Worm (Caenorhabditis elegans) whole organism, dauer: ENCODE results near the gene srd-45.

Experiments used
- unc-62 ChIP-seq: sonication (generic microtip); optimal IDR thresholded peaks from 2 replicates; lab custom pipeline; 2017; ENCODE audit warnings: missing biosample characterization, missing genetic modification reagents, missing genetic modification characterization

srd-45 gene

DNA sequence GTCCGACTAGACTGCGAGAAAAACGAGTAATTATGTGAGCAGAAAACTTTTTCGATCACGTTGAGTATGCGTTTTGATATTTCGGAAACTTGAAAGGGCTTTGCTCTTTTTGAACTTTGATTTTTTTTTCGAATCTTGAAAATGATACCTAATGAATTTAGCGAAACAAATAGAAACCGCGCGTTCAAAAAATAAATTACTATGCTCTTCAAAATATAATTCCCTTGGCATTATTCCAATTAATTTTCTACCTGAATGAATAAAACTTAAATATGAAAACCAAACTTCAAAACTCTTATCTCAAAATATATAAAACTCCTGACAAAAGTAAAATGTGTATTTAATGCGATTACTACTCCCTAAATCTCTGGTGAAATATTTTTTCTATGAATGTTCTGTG lies 13.5 kb upstream of the srd-45 start, which contains the start of gene xtr-2:
xtr-2 (plus strand) TSS at position 301 of the 400 bp plus-strand sequence.
- no peak for TF ChIP-seq unc-62 (GFP tag; lab: Kevin White, UChicago)

DNA sequence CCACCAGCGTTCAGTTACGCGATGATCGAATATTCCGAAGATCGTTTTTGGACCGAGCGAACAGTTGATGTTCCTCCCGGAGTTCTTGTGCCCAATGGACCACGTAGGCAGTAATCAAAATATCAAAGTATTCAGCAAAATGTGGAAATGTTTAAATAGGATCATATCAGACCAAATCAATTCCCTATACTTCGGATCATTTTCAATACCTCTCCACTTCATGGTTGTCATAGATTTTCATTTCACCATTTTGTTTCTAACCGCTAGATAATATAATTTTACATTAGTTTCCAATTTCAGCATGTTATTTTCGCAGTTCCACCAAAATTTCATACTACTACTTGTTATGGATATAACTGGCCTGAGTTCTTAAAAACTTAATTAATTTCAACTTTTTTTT lies 11.2 kb upstream of the srd-45 start:
- no peak for TF ChIP-seq unc-62 (GFP tag; lab: Kevin White, UChicago)

DNA sequence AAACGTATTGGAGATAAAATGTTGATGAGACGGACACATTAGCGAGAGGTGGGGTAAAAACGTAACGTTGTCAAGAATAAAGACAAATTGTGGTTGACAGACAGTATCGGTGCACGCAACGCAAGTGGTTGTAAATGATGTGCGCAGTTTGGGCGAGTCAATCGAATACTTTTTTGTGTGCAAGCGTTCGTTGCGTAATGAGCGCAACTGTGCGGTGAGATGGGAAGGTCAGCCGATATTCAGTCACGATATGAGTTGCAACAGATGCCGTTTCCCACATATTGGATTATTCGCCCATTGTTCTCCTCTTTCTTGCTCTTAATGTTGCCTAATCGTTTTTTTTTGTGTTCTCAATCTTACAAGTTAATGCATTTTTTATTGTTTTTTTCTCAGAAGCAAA lies 8.0 kb upstream of the srd-45 start, which contains the start of gene ceh-40:
ceh-40 (minus strand) TSS at position 41 of the 400 bp plus-strand sequence.
- no peak for TF ChIP-seq unc-62 (GFP tag; lab: Kevin White, UChicago)

DNA sequence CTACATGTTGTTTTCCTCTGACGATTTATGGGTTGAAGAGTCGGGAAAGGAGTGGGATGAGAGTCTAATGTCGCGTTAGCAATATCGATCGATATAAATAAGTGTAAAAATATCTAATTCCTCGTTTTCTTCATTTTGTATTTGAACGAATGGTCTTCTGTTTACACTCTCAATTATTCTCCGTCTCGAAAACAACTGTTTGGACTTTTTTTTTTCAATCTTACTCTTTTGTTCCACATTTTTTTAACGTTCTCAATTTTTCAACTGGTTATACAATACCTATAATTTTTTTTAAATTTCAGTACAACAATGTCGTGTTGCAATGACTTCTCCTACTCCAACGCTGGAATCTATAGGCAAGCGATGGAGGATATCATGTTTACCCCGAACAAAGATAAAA lies 7.4 kb upstream of the srd-45 start, which contains the start of gene F17A2.13:
F17A2.13 (plus strand) TSS at position 301 of the 400 bp plus-strand sequence.
- TF ChIP-seq unc-62 (GFP tag; lab: Kevin White, UChicago) = no peak

DNA sequence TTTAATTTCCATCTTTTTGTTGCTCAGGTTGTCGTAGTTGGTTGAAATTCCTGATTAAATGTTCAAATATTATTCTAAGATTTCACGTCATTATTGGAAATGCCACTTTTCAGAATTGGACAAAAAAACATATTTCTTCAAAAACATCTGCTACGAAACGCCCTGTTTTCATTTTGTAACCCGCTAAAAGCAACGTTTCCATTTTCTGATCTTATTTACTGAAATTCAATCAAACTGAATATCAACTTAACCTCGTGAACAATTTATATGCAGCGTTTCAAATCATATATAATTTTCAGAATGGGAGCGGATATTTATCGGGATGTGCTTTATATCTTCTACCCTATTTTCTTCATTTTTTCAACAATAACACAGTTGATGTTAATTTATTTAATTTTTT lies 5.3 kb upstream of the srd-45 start, which contains the start of gene srd-40:
srd-40 (plus strand) TSS at position 301 of the 400 bp plus-strand sequence.
- TF ChIP-seq unc-62 (GFP tag; lab: Kevin White, UChicago) = no peak

ce11 chrX:12326424-12326823 lies 2.4 kb upstream of the srd-45 start, which contains the start of gene srd-41:
Gene srd-41 (plus strand): TSS chrX:12326724.
- no peak for TF ChIP-seq unc-62 (GFP tag; lab: Kevin White, UChicago)

- TF ChIP-seq unc-62 (GFP tag; lab: Kevin White, UChicago) = no peak
Observed at ce11 chrX:12331795-12332194, 3.0 kb downstream of the srd-45 start, which contains the start of gene srd-46. Gene srd-46 (plus strand): TSS chrX:12332095.

DNA sequence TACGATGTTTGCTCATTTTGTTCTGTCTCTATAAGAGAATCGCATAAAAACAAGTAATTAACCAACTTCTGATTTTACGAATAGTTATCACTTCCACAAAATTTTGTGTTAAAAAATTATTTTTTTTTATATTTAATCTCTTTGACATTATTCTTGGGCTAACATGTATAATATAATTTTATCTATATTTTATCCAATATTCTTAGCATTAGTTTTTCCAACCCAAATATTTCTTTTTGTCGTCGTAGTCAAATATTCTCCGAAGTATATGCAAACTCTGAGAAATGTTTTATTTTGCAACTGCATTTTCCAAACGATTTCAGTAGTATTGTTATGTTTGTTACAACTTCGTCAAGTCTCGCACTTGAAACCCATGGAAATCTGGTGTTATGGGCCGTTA lies 4.7 kb downstream of the srd-45 start, which contains the start of gene srd-47:
srd-47 (plus strand) TSS at position 164 of the 400 bp plus-strand sequence.
- no peak for TF ChIP-seq unc-62 (GFP tag; lab: Kevin White, UChicago)

ce11 chrX:12335808-12336207 lies 7.0 kb downstream of the srd-45 start, which contains the start of gene srd-48:
Gene srd-48 (plus strand): TSS chrX:12336108.
- TF ChIP-seq unc-62 (GFP tag; lab: Kevin White, UChicago) = no peak

DNA sequence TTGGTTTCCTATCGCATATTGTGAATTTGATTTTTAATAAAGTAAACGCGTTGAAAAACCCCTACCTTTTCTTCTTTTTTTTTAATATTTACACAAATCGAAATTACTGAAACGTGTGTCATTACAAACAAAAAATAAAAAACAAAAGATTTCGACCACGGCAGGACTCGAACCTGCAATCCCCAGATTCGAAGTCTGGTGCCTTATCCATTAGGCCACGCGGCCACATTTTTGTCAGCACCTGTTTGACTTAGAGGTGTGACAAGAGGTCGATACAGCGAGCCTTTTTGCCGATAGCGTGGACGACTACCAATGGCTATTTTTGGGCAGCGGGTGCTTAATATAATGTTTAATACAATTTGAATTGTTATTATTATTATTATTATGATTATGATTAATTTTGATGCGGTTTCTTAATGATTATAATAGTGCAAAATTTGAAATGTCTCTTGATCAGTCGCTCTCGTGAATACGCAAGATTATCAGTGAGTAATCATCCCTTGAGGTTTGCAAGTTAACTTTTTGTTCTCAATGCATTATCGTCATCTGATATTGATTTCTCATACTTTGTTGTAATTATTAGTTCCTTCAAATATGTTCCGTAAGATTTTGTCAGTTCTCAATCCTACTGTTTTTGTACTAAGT lies 9.2 kb downstream of the srd-45 start, which contains the start of gene srd-44:
srd-44 (plus strand) TSS at position 595 of the 645 bp plus-strand sequence.
- TF ChIP-seq unc-62 (GFP tag; lab: Kevin White, UChicago) = no peak

DNA sequence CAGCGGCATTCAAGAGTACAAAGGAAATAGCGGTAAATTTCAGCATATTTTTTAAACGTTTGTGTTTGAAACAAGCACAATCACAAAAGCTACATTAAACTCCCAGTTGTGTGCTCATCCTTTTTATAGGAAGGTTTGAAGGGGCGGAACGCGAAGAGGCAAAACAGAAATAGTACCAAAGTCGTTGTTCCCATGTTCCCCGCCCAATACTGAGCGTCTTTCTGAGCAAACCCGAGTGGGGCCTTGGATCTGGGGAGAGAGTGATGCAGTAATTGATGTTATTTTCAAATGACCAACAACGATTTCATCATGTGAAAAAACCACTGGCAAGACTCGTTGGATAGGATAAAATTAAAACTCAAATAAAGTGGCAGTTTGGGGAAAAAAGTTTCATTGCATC lies 12.6 kb downstream of the srd-45 start, which contains the start of gene zig-2:
zig-2 (minus strand) TSS at position 101 of the 400 bp plus-strand sequence.
- TF ChIP-seq unc-62 (GFP tag; lab: Kevin White, UChicago) = no peak

DNA sequence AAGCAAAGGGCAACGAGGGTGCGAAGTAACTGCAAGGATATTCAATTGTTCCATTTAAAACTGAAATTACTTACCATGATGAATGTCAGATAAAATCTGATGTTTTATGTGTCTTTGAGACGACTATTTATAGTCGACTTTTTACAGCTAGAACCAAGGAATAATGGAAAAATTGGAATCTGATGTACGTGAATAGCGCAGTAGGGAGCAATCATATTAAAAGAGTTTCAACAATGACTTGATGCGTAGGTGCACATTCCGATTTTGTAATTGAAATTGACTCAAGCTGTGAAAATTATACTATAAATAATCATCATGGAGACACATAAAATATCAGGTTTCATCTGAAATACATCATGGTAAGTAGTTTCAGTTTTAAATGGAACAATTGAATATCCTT lies 14.5 kb downstream of the srd-45 start, which contains the start of the genes nspc-9 and nspc-10:
nspc-9 (minus strand) TSS at position 101 of the 400 bp plus-strand sequence.
nspc-10 (plus strand) TSS at position 331 of the 400 bp plus-strand sequence.
- TF ChIP-seq unc-62 (GFP tag; lab: Kevin White, UChicago) = no peak

DNA sequence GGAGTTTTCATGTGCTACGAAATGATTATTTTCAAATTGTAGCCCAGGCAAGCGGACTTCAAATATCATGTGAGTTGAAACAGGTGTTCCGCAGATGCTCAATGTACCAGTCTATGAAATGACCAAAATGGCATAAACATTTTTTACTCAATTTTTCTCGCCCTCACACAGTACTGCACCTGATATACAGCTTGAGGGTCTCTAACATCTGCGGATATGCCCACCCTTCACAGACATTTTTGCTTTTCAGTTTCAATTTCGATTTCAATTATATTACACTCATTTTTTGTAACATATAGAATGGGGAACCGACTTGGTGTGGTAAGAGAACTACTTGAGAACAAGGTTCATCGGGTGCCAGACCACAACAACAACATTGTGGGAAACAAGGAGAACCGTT lies 18.0 kb downstream of the srd-45 start, which contains the start of gene F42F12.11:
F42F12.11 (plus strand) TSS at position 301 of the 400 bp plus-strand sequence.
- TF ChIP-seq unc-62 (GFP tag; lab: Kevin White, UChicago) = no peak

- no peak for TF ChIP-seq unc-62 (GFP tag; lab: Kevin White, UChicago)
Observed at ce11 chrX:12347822-12348221, 19.0 kb downstream of the srd-45 start.

DNA sequence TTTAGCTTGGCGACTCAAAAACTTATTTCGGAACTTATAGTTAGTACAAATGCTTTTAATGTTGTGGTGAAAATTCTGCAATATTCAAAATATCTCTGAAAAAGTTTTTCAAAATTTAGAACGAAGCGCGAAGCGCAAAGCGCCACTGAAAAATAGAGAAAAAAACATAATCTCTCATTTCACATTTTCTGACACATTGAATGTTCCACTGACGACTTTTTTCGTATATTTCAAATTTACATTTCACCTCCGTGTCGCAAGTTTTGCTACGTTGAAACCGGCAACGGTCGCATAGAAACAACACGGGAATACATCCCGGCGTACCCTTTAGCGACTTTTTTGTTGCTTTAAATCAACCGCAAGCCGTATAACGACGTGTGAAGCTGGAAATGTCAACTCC lies 19.6 kb downstream of the srd-45 start, which contains the start of gene F42F12.14:
F42F12.14 (plus strand) TSS at position 301 of the 400 bp plus-strand sequence.
- TF ChIP-seq unc-62 (GFP tag; lab: Kevin White, UChicago) = no peak

ce11 chrX:12350207-12350606 lies 21.4 kb downstream of the srd-45 start, which contains the start of gene F42F12.3:
Gene F42F12.3 (plus strand): TSS chrX:12350578.
- TF ChIP-seq unc-62 (GFP tag; lab: Kevin White, UChicago) = no peak
